Worm (Caenorhabditis elegans) whole organism, L4/young adult: Measurements from ENCODE around the gene clec-165.

Source experiments
- dao-5 ChIP-seq: sonication (generic microtip); optimal IDR thresholded peaks from 2 replicates; lab custom pipeline; 2016; ENCODE audit warnings: missing genotype, missing genetic modification characterization, moderate library complexity, missing compliant biosample characterization
- him-1 ChIP-seq: sonication (generic microtip); optimal IDR thresholded peaks from 2 replicates; lab custom pipeline; 2016; ENCODE audit warnings: missing genotype, missing genetic modification reagents, missing genetic modification characterization, missing compliant biosample characterization

- TF ChIP-seq him-1 (tag; lab: Kevin White, UChicago) (no peak), dao-5 (no peak)
These were observed 14.1 kb downstream of the clec-165 start for ce11 chrIV:1232419-1233145.
